Worm (Caenorhabditis elegans) whole organism, L1 larva: ENCODE results near the gene B0280.9.

Experiments used
- C16A3.4 ChIP-seq: fragments of 150-350 bp; optimal IDR thresholded peaks from 2 replicates; lab custom pipeline; 2014; ENCODE audit warnings: missing biosample characterization, missing genetic modification characterization
- F16B12.6 ChIP-seq: fragments of 150-350 bp; optimal IDR thresholded peaks from 2 replicates; lab custom pipeline; 2014; ENCODE audit warnings: missing biosample characterization, missing genetic modification characterization
- alr-1 ChIP-seq: fragments of 200-800 bp; sonication (Bioruptor generic); optimal IDR thresholded peaks from 2 replicates; lab custom pipeline; 2018; ENCODE audit warnings: borderline replicate concordance, mild to moderate bottlenecking, missing genetic modification characterization, missing compliant biosample characterization
- ama-1 ChIP-seq: fragments of 150-350 bp; optimal IDR thresholded peaks from 2 replicates; lab custom pipeline; 2014
- blmp-1 ChIP-seq: fragments of 150-350 bp; optimal IDR thresholded peaks from 2 replicates; lab custom pipeline; 2014; ENCODE audit warnings: missing biosample characterization, missing genetic modification characterization
- ceh-63 ChIP-seq: fragments of 200-800 bp; sonication (Bioruptor generic); optimal IDR thresholded peaks from 2 replicates; lab custom pipeline; 2018; ENCODE audit warnings: mild to moderate bottlenecking, missing genetic modification characterization, missing compliant biosample characterization
- ceh-82 ChIP-seq, 3 experiments: fragments of 150-350 bp in 1 of 3; sonication (generic microtip) in 2 of 3; optimal IDR thresholded peaks; 2 replicates each; lab custom pipeline; 2014 to 2017; ENCODE audit warnings: missing biosample characterization in 3 of 3, missing genetic modification characterization in 3 of 3
- ceh-88 ChIP-seq: fragments of 200-800 bp; sonication (Bioruptor generic); IDR thresholded peaks from 2 replicates; pipeline ENCODE4 v1.3.6; 2022; ENCODE audit warnings: missing genetic modification characterization, missing compliant biosample characterization
- efl-1 ChIP-seq, 4 experiments: fragments of 150-350 bp; optimal IDR thresholded peaks in 3 of 4; peaks in 1 of 4; 1 replicate in 1 of 4; 2 replicates in 3 of 4; lab custom pipeline; 2014; ENCODE audit warnings: missing biosample characterization in 2 of 4, missing genetic modification characterization in 2 of 4, missing genetic modification reagents in 2 of 4
- efl-3 ChIP-seq: fragments of 200-800 bp; sonication (Bioruptor generic); optimal IDR thresholded peaks from 2 replicates; lab custom pipeline; 2018; ENCODE audit warnings: mild to moderate bottlenecking, missing genetic modification characterization, missing compliant biosample characterization
- egl-13 ChIP-seq: sonication (generic microtip); optimal IDR thresholded peaks from 2 replicates; lab custom pipeline; 2016; ENCODE audit warnings: missing genotype, missing genetic modification reagents, missing genetic modification characterization, missing compliant biosample characterization
- elt-2 ChIP-seq: sonication (generic microtip); optimal IDR thresholded peaks from 2 replicates; lab custom pipeline; 2016; ENCODE audit warnings: missing genetic modification characterization, mild to moderate bottlenecking, inconsistent platforms, missing compliant biosample characterization, missing genetic modification reagents
- fkh-10 ChIP-seq: sonication (generic microtip); optimal IDR thresholded peaks from 2 replicates; lab custom pipeline; 2017; ENCODE audit warnings: missing biosample characterization, missing genetic modification reagents, missing genetic modification characterization
- jun-1 ChIP-seq: fragments of 150-350 bp; optimal IDR thresholded peaks from 2 replicates; lab custom pipeline; 2014; ENCODE audit warnings: missing biosample characterization, missing genetic modification reagents, missing genetic modification characterization
- lin-15B ChIP-seq: fragments of 150-350 bp; sonication (generic microtip); optimal IDR thresholded peaks from 3 replicates; lab custom pipeline; 2014; ENCODE audit warnings: missing biosample characterization, missing genetic modification characterization
- lir-3 ChIP-seq: sonication (generic microtip); optimal IDR thresholded peaks from 2 replicates; lab custom pipeline; 2016; ENCODE audit warnings: mild to moderate bottlenecking, missing genetic modification characterization, moderate library complexity, missing compliant biosample characterization; ENCODE audit not compliant: poor library complexity
- mab-9 ChIP-seq: fragments of 200-800 bp; sonication (Bioruptor generic); IDR thresholded peaks from 2 replicates; pipeline ENCODE4 v1.3.6; 2022; ENCODE audit warnings: missing genetic modification reagents, missing genetic modification characterization, missing compliant biosample characterization
- mdl-1 ChIP-seq, 2 experiments: fragments of 150-350 bp; optimal IDR thresholded peaks; 2 replicates each; lab custom pipeline; 2014 to 2017; ENCODE audit warnings: missing biosample characterization in 2 of 2, missing genetic modification characterization in 2 of 2, inconsistent platforms in 1 of 2
- mep-1 ChIP-seq: fragments of 150-350 bp; optimal IDR thresholded peaks from 2 replicates; lab custom pipeline; 2014; ENCODE audit warnings: missing biosample characterization, missing genetic modification characterization
- nhr-11 ChIP-seq: fragments of 150-350 bp; optimal IDR thresholded peaks from 2 replicates; lab custom pipeline; 2014; ENCODE audit warnings: missing biosample characterization, missing genetic modification characterization
- nhr-12 ChIP-seq: sonication (generic microtip); optimal IDR thresholded peaks from 2 replicates; lab custom pipeline; 2017; ENCODE audit warnings: missing biosample characterization, missing genetic modification characterization
- nhr-28 ChIP-seq: fragments of 150-350 bp; optimal IDR thresholded peaks from 2 replicates; lab custom pipeline; 2014; ENCODE audit warnings: missing biosample characterization, missing genetic modification characterization
- nhr-77 ChIP-seq: fragments of 150-350 bp; optimal IDR thresholded peaks from 2 replicates; lab custom pipeline; 2014; ENCODE audit warnings: missing biosample characterization, missing genetic modification characterization
- nhr-84 ChIP-seq: sonication (generic microtip); optimal IDR thresholded peaks from 2 replicates; lab custom pipeline; 2017; ENCODE audit warnings: missing biosample characterization, missing genetic modification characterization
- nhr-85 ChIP-seq: sonication (generic microtip); peaks from one replicate; lab custom pipeline; 2016; ENCODE audit warnings: missing genetic modification characterization, inconsistent platforms, missing compliant biosample characterization
- pag-3 ChIP-seq: sonication (generic microtip); optimal IDR thresholded peaks from 2 replicates; lab custom pipeline; 2017; ENCODE audit warnings: missing genetic modification characterization, mild to moderate bottlenecking, missing compliant biosample characterization, antibody characterized with exemption, borderline replicate concordance; ENCODE audit not compliant: insufficient read depth
- pqm-1 ChIP-seq: sonication (generic microtip); optimal IDR thresholded peaks from 3 replicates; lab custom pipeline; 2017; ENCODE audit warnings: missing biosample characterization, missing genetic modification characterization
- rnt-1 ChIP-seq: sonication (generic microtip); optimal IDR thresholded peaks from 2 replicates; lab custom pipeline; 2016; ENCODE audit warnings: mild to moderate bottlenecking, missing genetic modification characterization, moderate library complexity, missing compliant biosample characterization
- sptf-1 ChIP-seq: fragments of 150-350 bp; optimal IDR thresholded peaks from 2 replicates; lab custom pipeline; 2014; ENCODE audit warnings: missing biosample characterization, missing genetic modification characterization
- sup-37 ChIP-seq: fragments of 200-800 bp; sonication (Bioruptor generic); optimal IDR thresholded peaks from 2 replicates; lab custom pipeline; 2018; ENCODE audit warnings: mild to moderate bottlenecking, missing genetic modification characterization, missing compliant biosample characterization
- swsn-7 ChIP-seq: sonication (generic microtip); optimal IDR thresholded peaks from 2 replicates; lab custom pipeline; 2016; ENCODE audit warnings: missing genetic modification characterization, missing compliant biosample characterization
- unc-130 ChIP-seq: fragments of 150-350 bp; optimal IDR thresholded peaks from 2 replicates; lab custom pipeline; 2017; ENCODE audit warnings: missing biosample characterization, missing genetic modification characterization, inconsistent platforms
- unc-62 ChIP-seq: fragments of 150-350 bp; optimal IDR thresholded peaks from 2 replicates; lab custom pipeline; 2014; ENCODE audit warnings: missing biosample characterization, missing genetic modification reagents, missing genetic modification characterization
- unc-98 ChIP-seq: fragments of 200-800 bp; sonication (Bioruptor generic); IDR thresholded peaks from 2 replicates; pipeline ENCODE4 v1.3.6; 2022; ENCODE audit warnings: missing genetic modification characterization, missing compliant biosample characterization
- ztf-11 ChIP-seq, 2 experiments: sonication (generic microtip); optimal IDR thresholded peaks; 2 replicates each; lab custom pipeline; 2016 to 2017; ENCODE audit warnings: missing genetic modification characterization in 2 of 2, missing biosample characterization in 1 of 2, missing compliant biosample characterization in 1 of 2
- ztf-4 ChIP-seq: fragments of 150-350 bp; optimal IDR thresholded peaks from 2 replicates; lab custom pipeline; 2014; ENCODE audit warnings: missing biosample characterization, missing genetic modification characterization

B0280.9 gene

DNA sequence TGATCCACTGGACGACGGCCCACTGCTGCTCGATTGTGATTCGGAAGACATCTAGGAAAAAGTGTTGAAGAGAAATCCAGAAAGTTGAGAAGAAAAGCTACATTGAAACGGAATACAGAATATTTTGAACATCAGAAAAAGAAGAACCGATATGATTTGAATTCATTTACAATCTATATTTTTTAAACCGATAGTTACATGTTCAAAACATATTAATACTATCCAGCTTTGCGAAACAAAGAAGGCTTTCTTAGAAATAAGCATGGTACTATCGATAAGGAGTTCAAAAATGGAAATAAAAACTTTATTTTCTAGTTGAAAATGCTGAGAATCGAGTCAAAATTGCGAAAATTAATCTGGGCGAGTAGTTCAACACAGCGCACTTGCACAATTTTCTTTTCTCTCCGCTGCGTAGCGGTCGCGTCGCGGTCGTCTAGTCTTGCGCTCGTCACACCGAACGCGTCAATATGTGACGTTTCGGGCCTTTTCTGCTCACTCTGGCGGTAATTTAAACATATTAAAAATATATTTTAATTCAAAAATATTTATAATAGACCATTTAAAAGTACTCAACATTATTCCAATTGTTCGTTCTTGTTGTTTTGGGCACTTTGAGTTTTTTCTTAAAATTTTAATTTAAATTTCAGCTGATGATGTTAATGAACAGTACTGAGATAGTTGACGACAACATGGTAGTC, 39.5 kb upstream of the B0280.9 start, which contains the start of the genes syf-2 and K04G7.1 (continued):
- TF ChIP-seq pag-3 (no peak), ztf-4 (tag; lab: Kevin White, UChicago) (peak; percentile 77), unc-98 (no peak), rnt-1 (tag; lab: Kevin White, UChicago) (peak; percentile 84), efl-3 (no peak), fkh-10 (peak; percentile 71), elt-2 (peak; percentile 45), ama-1 (lab: Kevin White, UChicago) (peak; percentile 56), jun-1 (tag; lab: Kevin White, UChicago) (peak; percentile 86)

DNA sequence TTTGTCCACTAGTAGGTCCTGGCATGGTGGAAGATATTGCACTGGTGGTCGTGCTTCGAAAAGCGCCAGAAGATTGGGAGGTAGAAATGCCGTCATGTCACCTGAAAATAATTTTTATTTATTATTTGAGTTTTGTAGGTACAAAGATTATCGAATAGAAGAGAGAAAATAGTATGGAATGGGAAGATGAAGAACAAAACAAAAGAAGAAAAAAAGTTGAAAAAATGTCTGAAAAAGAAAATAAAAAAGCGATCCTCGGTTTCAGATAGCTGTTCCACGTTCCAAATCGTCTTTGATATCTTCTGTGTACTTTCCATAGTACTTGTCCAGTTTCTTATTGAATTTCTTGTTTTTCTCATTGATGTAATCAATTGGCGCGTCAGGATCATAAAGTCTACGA, 38.4 kb upstream of the B0280.9 start, which contains the start of gene rnp-7:
Gene rnp-7 (minus strand): TSS at position 101 of the 400 bp plus-strand sequence.
- TF ChIP-seq mab-9 (GFP tag; lab: Robert Waterston, UW) (no peak), nhr-28 (no peak), swsn-7 (no peak), C16A3.4 (no peak), ceh-88 (GFP tag; lab: Robert Waterston, UW) (no peak), efl-1 (optimal IDR thresholded peaks at IDR 0.05; lab: Kevin White, UChicago) (no peak), efl-1 (GFP tag; optimal IDR thresholded peaks at IDR 0.05 in 1 of 2; lab: Kevin White, UChicago) (peak in 1 of 2 experiments; percentile 59), egl-13 (tag; lab: Kevin White, UChicago) (no peak)

DNA sequence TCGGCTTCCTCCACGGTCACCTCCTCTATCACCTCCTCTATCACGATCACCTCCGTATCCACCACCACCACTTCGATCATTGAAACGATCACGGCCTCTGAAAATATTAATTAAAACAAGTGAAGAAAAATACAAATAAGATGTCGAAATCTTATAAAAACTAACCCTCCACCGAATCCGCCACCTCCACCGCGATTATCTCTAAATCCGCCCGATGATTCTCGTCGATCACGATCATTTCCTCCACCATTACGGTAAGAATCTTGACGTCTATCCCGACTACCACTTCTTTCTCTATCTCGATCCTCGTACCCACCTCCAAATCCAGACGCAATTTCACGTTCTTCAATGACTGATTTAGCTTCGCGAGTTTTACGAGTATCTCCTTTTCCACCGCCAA, 36.6 kb upstream of the B0280.9 start:
- TF ChIP-seq F16B12.6 (no peak), nhr-11 (no peak), ceh-63 (no peak), pqm-1 (tag; lab: Kevin White, UChicago) (no peak), lin-15B (tag; lab: Kevin White, UChicago) (no peak), nhr-77 (tag; lab: Kevin White, UChicago) (no peak), C16A3.4 (no peak), unc-62 (no peak), alr-1 (tag; lab: Kevin White, UChicago) (no peak), blmp-1 (tag; lab: Kevin White, UChicago) (no peak), ceh-82 (tag; optimal IDR thresholded peaks at IDR 0.05; lab: Kevin White, UChicago) (no peak), nhr-12 (tag; lab: Kevin White, UChicago) (no peak), efl-3 (no peak), unc-130 (tag; lab: Kevin White, UChicago) (no peak), sptf-1 (tag; lab: Kevin White, UChicago) (no peak), ztf-11 (tag; optimal IDR thresholded peaks at IDR 0.05; lab: Kevin White, UChicago) (no peak)

DNA sequence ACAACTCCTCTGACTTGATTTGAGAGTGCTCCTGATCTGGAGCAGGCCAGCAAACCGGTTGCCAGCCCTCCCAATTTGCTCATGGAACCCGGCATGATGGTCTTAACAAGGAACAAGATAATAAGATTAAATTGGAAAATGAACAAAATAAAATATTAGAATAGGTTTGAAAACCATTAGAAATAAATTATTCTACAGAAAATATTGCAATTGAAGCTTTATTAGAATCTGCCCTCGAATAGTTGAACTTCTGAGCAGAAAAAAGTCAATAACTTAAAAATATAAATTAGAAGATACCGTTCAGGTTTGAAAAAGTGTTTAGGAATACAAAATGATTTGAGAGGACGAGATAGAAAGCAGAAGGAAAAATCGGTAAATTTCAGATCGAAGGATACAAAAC, 36.0 kb upstream of the B0280.9 start, which contains the start of gene nuo-4:
Gene nuo-4 (minus strand): TSS at position 101 of the 400 bp plus-strand sequence.
- no peak for TF ChIP-seq lir-3 (tag; lab: Kevin White, UChicago)
- TF ChIP-seq sup-37, result no peak
- TF ChIP-seq mdl-1 (tag; optimal IDR thresholded peaks at IDR 0.05; lab: Kevin White, UChicago), result no peak
- no peak for TF ChIP-seq elt-2
- no peak for TF ChIP-seq ama-1 (lab: Kevin White, UChicago)
- TF ChIP-seq nhr-85 (tag; lab: Kevin White, UChicago), result no peak
- no peak for TF ChIP-seq swsn-7
- TF ChIP-seq nhr-84 (tag; lab: Kevin White, UChicago), result no peak
- TF ChIP-seq mep-1 (tag; lab: Kevin White, UChicago), result no peak
